Fruit fly (Drosophila melanogaster) Kc167 (cell line): ENCODE results near the gene CG7728.

Source experiments
- Myc ChIP-seq: fragments of >200 bp; optimal IDR thresholded peaks from 2 replicates; lab custom pipeline; 2017; ENCODE audit warnings: missing external identifiers
- Sin3A ChIP-seq: fragments of >200 bp; optimal IDR thresholded peaks from 2 replicates; lab custom pipeline; 2018; ENCODE audit warnings: missing external identifiers
- h ChIP-seq: fragments of >200 bp; optimal IDR thresholded peaks from 3 replicates; lab custom pipeline; 2018; ENCODE audit warnings: missing external identifiers
- insv ChIP-seq: fragments of >200 bp; optimal IDR thresholded peaks from 3 replicates; lab custom pipeline; 2018; ENCODE audit warnings: missing external identifiers
- psq ChIP-seq: fragments of >200 bp; optimal IDR thresholded peaks from 2 replicates; lab custom pipeline; 2017; ENCODE audit warnings: missing external identifiers
- ttk ChIP-seq: sonication (Bioruptor generic); optimal IDR thresholded peaks from 2 replicates; lab custom pipeline; 2017; ENCODE audit warnings: missing external identifiers

Gene CG7728

DNA sequence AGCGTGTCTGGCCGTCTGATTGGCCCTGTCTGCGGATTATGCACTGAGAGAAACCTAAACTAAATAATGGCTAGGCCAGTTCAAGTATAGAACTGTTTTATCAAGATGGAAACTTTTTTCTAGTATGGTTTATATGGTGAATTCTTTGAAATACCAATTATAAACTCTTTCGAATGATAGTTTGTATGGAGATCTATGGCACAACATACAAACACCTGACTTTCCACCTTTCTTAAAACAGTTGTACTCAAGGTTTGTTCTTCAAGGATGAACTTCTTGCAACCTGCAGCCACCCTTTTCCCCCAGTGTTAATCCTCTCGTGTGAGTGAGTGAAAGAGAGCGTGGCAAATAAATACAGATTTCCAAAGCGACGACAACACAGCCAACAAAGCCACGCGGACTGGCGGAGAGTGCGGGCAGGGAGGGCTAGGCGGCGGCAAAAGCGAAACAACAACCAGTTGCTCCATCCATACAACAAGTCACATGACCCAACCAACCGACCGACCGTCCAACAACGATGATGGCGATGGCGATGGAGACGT is 12.0 kb upstream of the CG7728 start:
- TF ChIP-seq ttk (lab: Kevin White, UChicago): no peak
- no peak for TF ChIP-seq insv (lab: Kevin White, UChicago)
- TF ChIP-seq psq (lab: Kevin White, UChicago): no peak
- no peak for TF ChIP-seq h (lab: Kevin White, UChicago)
- TF ChIP-seq Myc (lab: Kevin White, UChicago): no peak
- no peak for TF ChIP-seq Sin3A (lab: Kevin White, UChicago)

DNA sequence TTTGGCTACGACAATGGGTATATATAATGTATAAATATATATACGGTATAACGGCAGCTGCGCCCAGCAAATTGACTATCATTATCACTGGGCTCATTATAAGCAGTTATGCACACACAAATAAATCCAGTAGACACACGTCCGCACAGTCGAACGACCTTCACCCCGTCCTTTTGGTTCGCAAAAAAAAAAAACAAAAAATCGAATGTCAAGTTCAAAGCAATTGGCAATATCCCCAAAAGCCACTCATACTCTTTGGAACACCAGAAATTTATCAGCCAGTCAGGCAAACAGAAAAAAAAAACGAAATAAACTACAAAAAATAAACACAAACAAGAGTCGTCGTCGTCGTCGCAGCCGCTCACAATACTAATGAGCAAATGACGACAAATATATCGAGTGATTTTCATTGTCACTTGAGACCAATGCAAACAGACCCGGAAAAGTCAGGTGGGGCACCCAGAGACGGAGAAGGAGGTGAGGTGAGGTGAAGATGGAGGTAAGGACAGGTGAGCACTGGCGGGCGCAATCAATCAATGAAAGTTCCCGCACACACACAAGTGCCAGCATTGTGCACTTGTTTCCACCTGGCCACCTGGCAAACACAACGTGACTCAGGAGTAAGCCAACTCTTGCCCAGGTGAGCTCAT is 11.4 kb upstream of the CG7728 start:
- no peak for TF ChIP-seq h (lab: Kevin White, UChicago)
- no peak for TF ChIP-seq ttk (lab: Kevin White, UChicago)
- TF ChIP-seq Sin3A (lab: Kevin White, UChicago): no peak
- no peak for TF ChIP-seq insv (lab: Kevin White, UChicago)
- TF ChIP-seq psq (lab: Kevin White, UChicago): no peak
- no peak for TF ChIP-seq Myc (lab: Kevin White, UChicago)

DNA sequence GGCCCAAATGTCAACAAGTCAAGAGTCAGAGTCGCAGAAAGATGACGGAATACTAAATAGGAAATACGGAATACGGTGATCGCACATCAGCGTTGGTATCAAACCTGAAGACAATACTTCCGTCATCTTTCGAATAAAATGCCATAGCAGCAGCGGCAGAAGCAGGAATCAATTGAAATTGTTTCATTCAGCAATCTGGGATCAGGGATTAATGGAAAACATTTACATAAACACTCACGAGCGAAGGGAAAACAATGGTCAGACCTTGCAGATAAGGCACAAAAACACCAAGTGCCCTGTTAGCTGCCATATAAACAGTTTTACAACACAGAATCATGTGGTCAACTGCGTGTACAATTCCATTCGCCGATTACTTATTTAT is 10.9 kb upstream of the CG7728 start:
- TF ChIP-seq insv (lab: Kevin White, UChicago) (no peak), Sin3A (lab: Kevin White, UChicago) (no peak), h (lab: Kevin White, UChicago) (no peak), Myc (lab: Kevin White, UChicago) (no peak), ttk (lab: Kevin White, UChicago) (no peak), psq (lab: Kevin White, UChicago) (no peak)

DNA sequence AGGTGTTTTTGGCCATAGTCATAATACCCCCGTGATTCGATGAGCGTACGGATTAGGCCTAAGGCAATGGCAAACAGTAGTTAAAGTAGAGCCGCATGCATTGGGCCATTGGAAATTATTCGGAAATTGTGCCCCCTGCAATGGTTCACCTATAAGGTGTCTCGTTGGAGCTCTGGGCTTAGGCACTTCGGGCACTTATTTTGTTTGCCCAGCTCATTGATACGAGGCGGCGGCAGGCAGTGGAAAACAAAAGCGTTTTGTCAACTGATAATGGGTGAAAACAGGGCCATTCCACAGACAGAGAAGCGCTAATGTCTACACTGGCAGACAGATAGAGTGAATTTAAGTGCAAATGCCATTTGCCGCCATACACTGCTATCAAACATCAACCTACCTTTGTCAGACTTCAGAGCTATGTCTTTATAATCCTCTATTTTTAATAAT is 10.1 kb upstream of the CG7728 start:
- no peak for TF ChIP-seq ttk (lab: Kevin White, UChicago)

DNA sequence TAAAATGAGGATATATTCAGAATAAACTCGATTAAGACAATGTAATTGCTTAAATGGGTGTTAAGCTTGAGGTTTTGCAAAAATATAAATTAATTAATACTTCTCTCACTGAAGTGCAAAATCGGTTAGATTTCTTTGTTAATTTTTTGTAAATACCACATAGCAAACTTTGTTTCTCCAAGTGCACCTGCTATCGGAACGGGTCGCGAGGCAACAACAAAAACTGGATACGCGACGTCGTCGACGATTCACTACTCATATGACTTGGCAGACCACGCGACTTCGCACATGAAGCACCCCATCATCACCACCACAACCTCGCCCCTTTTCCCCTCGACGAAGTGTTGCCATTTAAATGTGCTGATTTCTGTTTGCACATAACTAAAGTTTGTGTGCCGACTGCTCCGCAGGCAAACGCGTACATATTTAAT is 9.3 kb upstream of the CG7728 start:
- TF ChIP-seq h (lab: Kevin White, UChicago): no peak
- no peak for TF ChIP-seq insv (lab: Kevin White, UChicago)
- no peak for TF ChIP-seq ttk (lab: Kevin White, UChicago)
- TF ChIP-seq psq (lab: Kevin White, UChicago): no peak
- no peak for TF ChIP-seq Myc (lab: Kevin White, UChicago)
- no peak for TF ChIP-seq Sin3A (lab: Kevin White, UChicago)

DNA sequence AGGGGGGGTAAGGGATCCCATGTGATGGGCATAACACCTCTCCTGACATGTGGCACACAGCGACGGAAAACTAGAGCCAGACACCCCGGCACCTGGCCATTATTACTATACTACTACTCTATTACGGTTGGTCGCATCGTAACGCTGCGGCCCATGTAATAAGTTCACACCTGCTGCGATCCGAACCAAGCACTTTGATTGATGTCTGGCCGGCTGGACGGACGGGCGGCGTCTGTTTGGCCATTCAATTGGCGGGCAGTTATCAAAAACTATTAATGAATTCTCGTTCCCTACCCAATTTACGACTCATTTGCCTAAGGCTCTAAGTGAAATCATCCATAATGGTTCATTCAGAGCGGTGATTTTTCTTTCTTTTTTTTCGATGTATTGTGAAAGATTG is 8.8 kb upstream of the CG7728 start:
- no peak for TF ChIP-seq insv (lab: Kevin White, UChicago)
- TF ChIP-seq h (lab: Kevin White, UChicago): no peak
- no peak for TF ChIP-seq Myc (lab: Kevin White, UChicago)
- no peak for TF ChIP-seq ttk (lab: Kevin White, UChicago)
- TF ChIP-seq psq (lab: Kevin White, UChicago): no peak
- TF ChIP-seq Sin3A (lab: Kevin White, UChicago): no peak

DNA sequence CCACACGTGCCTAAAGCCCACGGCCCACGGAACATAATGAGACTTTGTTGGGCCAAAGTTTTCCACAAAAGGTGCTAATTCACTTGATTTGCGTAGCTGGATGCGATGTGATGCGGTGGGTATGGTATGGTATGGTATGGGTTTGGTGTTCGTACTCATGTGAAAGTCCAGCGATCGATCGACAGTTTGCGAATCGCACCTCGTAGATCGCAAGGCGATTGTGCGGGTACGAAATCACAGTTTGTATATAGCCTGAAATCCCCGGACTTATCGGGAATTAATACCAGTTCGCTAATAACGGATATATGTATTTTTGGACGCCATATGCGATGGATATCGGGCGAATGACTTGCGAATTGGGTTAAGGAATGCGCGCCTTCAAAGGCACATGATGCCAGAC is 8.4 kb upstream of the CG7728 start:
- TF ChIP-seq insv (lab: Kevin White, UChicago) (no peak), ttk (lab: Kevin White, UChicago) (no peak), psq (lab: Kevin White, UChicago) (no peak), Sin3A (lab: Kevin White, UChicago) (no peak), Myc (lab: Kevin White, UChicago) (no peak), h (lab: Kevin White, UChicago) (no peak)

DNA sequence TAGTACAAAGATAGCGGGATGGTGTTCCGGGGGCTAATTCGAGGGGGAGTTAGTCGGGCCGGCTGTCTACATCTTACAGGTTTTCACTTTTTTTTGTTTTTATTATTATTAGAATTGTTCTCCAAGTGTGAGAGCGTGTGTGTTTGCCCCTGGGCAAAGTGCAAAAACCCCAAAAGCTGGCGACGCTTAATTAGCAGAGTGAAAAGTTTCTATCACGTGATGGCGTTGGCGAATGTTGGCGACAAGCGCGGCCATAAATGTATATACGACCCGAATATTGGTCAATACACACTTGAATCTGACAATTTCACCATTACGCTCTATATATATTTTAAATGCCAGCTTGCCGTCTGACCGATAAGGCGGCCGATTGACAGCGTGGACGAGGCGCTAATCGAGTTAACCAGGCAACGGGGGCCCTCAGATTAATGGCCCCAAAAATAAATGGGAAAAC is 7.4 kb upstream of the CG7728 start:
- TF ChIP-seq insv (lab: Kevin White, UChicago): no peak
- no peak for TF ChIP-seq Sin3A (lab: Kevin White, UChicago)
- TF ChIP-seq psq (lab: Kevin White, UChicago): no peak
- TF ChIP-seq h (lab: Kevin White, UChicago): no peak
- no peak for TF ChIP-seq Myc (lab: Kevin White, UChicago)
- TF ChIP-seq ttk (lab: Kevin White, UChicago): no peak

DNA sequence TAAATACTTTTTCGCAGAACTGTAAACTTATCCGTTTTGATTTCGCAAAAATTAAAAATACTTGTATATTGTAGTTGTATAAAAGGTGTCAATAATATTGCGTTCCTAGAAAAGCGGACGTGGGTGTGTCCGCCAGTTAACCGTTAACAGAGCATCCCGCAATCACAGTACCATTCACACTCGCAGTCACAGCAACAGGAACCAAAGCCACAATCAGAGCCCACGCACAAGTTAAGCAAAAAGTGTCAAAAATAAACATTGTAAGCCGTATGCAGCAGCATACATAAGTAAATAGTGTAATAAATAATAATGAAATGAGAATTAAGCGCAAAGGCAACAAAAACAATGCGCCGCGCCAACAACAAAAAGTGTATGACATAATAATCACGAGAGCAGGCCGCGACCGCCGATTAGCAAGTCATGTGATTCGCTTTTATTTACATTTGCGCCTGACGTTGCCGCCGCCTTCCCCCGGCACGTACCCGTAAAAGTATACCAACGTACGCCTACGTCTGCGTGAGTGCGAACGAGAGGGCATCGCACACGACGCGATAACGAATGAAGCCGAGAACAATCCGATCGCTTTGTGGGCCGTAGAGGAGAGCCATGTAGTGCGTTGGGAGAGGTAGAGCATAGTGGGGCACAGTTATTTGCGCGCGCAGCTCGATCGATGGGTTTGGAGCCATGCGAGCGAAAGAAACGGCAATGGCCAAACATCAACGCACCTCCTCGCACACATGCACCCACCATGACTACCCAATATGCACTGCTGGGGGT is 6.4 kb upstream of the CG7728 start:
- TF ChIP-seq Sin3A (lab: Kevin White, UChicago) (no peak), Myc (lab: Kevin White, UChicago) (no peak), ttk (lab: Kevin White, UChicago) (no peak), insv (lab: Kevin White, UChicago) (no peak), psq (lab: Kevin White, UChicago) (no peak), h (lab: Kevin White, UChicago) (no peak)

DNA sequence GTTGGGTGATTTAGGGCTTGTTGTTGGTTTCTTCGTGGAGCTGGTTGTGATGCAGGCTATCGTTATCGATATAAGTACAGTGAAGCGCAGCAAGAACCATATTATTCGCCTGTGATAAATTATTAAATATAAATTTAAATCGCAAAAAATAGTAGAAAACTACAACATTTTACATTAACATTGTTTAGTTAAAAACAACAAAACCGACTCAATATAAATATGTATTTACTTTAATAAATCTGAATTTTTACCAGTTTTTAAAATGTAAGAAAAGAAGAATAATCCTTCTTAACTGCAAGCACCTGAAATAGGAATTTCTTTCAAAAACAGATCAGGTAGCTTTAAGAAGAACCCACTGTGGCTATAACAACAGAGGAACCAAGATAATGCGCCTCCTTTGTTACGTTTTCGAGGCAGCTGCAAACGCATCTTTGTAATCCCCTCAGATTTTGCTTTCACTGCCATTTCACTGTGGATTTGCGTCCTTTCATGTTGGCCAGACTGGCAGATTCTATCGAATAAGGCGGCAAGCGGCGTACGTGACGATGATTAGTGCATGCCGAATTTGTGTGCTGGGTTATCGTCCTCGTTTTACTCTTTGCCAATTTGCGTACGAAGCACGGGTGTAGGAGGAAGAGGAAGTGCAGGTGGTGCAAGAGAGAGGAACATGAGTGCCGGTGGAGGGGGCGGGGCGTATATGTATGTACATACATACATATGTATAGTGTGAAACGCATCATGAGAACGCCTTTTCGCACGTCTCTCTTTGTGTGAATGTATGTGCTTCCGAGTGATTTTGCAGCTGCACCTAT is 5.6 kb upstream of the CG7728 start:
- TF ChIP-seq psq (lab: Kevin White, UChicago): no peak
- TF ChIP-seq Myc (lab: Kevin White, UChicago): no peak
- no peak for TF ChIP-seq h (lab: Kevin White, UChicago)
- no peak for TF ChIP-seq Sin3A (lab: Kevin White, UChicago)
- TF ChIP-seq ttk (lab: Kevin White, UChicago): no peak
- no peak for TF ChIP-seq insv (lab: Kevin White, UChicago)
